Fruit fly (Drosophila melanogaster): ENCODE data around the gene smog.

dm6 chr2L:4893612-4894011 lies 40.9 kb downstream of the smog start:
- no peak for TF ChIP-seq topi (GFP tag; optimal IDR thresholded peaks at IDR 0.05)
- no peak for TF ChIP-seq CG6792 (GFP tag; optimal IDR thresholded peaks at IDR 0.05)
- no peak for TF ChIP-seq spab (GFP tag; optimal IDR thresholded peaks at IDR 0.05)
- no peak for TF ChIP-seq Blimp-1 (GFP tag; optimal IDR thresholded peaks at IDR 0.05)
- TF ChIP-seq CG16779 (tag; optimal IDR thresholded peaks at IDR 0.05) = no peak
- no peak for TF ChIP-seq Ets21C (GFP tag; optimal IDR thresholded peaks at IDR 0.05)
- TF ChIP-seq Met (GFP tag; optimal IDR thresholded peaks at IDR 0.05) = no peak

Data from whole organism, prepupa.